Worm (Caenorhabditis elegans): ENCODE measurements around the gene str-256.

ce11 chrV:502803-503273, 1.7 kb upstream of the str-256 start, which contains the start of gene T01G6.10:
- no peak for TF ChIP-seq unc-62 (GFP tag; optimal IDR thresholded peaks at IDR 0.05)
- no peak for TF ChIP-seq pha-4 (tag; optimal IDR thresholded peaks at IDR 0.05)
- no peak for TF ChIP-seq nhr-23 (tag; optimal IDR thresholded peaks at IDR 0.05)
- no peak for TF ChIP-seq ztf-11 (tag; optimal IDR thresholded peaks at IDR 0.05)
- no peak for TF ChIP-seq ceh-9 (tag; optimal IDR thresholded peaks at IDR 0.05)
- TF ChIP-seq tbx-2 (tag; optimal IDR thresholded peaks at IDR 0.05): no peak
- TF ChIP-seq ama-1 (optimal IDR thresholded peaks at IDR 0.05): no peak
- no peak for TF ChIP-seq nhr-237 (tag; optimal IDR thresholded peaks at IDR 0.05)
- no peak for TF ChIP-seq pqm-1 (tag; optimal IDR thresholded peaks at IDR 0.05)

Measured in whole organism, L3 larva.